Worm (Caenorhabditis elegans) whole organism, L1 larva: ENCODE measurements around the gene Y45F10C.1.

Source experiments
- Y116A8C.19 ChIP-seq: sonication (generic microtip); optimal IDR thresholded peaks from 2 replicates; lab custom pipeline; 2016; ENCODE audit warnings: missing compliant biosample characterization, missing genetic modification characterization, borderline replicate concordance
- alr-1 ChIP-seq: fragments of 200-800 bp; sonication (Bioruptor generic); optimal IDR thresholded peaks from 2 replicates; lab custom pipeline; 2018; ENCODE audit warnings: borderline replicate concordance, mild to moderate bottlenecking, missing genetic modification characterization, missing compliant biosample characterization
- aly-2 ChIP-seq: fragments of 150-350 bp; optimal IDR thresholded peaks from 2 replicates; lab custom pipeline; 2014; ENCODE audit warnings: missing biosample characterization, missing genetic modification characterization
- ama-1 ChIP-seq: fragments of 150-350 bp; optimal IDR thresholded peaks from 2 replicates; lab custom pipeline; 2014
- blmp-1 ChIP-seq: fragments of 150-350 bp; optimal IDR thresholded peaks from 2 replicates; lab custom pipeline; 2014; ENCODE audit warnings: missing biosample characterization, missing genetic modification characterization
- ceh-88 ChIP-seq: fragments of 200-800 bp; sonication (Bioruptor generic); IDR thresholded peaks from 2 replicates; pipeline ENCODE4 v1.3.6; 2022; ENCODE audit warnings: missing genetic modification characterization, missing compliant biosample characterization
- ceh-90 ChIP-seq: sonication (generic microtip); optimal IDR thresholded peaks from 2 replicates; lab custom pipeline; 2016; ENCODE audit warnings: missing genetic modification characterization, missing compliant biosample characterization
- ces-1 ChIP-seq: fragments of 150-350 bp; optimal IDR thresholded peaks from 2 replicates; lab custom pipeline; 2014; ENCODE audit warnings: missing biosample characterization, missing genetic modification reagents, missing genetic modification characterization
- dsc-1 ChIP-seq: sonication (generic microtip); optimal IDR thresholded peaks from 2 replicates; lab custom pipeline; 2016; ENCODE audit warnings: mild to moderate bottlenecking, missing genetic modification characterization, missing compliant biosample characterization
- efl-1 ChIP-seq, 4 experiments: fragments of 150-350 bp; optimal IDR thresholded peaks in 3 of 4; peaks in 1 of 4; 1 replicate in 1 of 4; 2 replicates in 3 of 4; lab custom pipeline; 2014; ENCODE audit warnings: missing biosample characterization in 2 of 4, missing genetic modification characterization in 2 of 4, missing genetic modification reagents in 2 of 4
- egl-13 ChIP-seq: sonication (generic microtip); optimal IDR thresholded peaks from 2 replicates; lab custom pipeline; 2016; ENCODE audit warnings: missing genotype, missing genetic modification reagents, missing genetic modification characterization, missing compliant biosample characterization
- egl-27 ChIP-seq, 2 experiments: fragments of 150-350 bp in 1 of 2; sonication (generic microtip); optimal IDR thresholded peaks; 3 replicates each; lab custom pipeline; 2017 to 2018; ENCODE audit warnings: missing biosample characterization in 2 of 2, missing genetic modification characterization in 2 of 2, missing genetic modification reagents in 2 of 2
- elt-2 ChIP-seq: sonication (generic microtip); optimal IDR thresholded peaks from 2 replicates; lab custom pipeline; 2016; ENCODE audit warnings: missing genetic modification characterization, mild to moderate bottlenecking, inconsistent platforms, missing compliant biosample characterization, missing genetic modification reagents
- elt-3 ChIP-seq, 6 experiments: fragments of 150-350 bp in 1 of 6; sonication (generic microtip); optimal IDR thresholded peaks; 2 replicates each; lab custom pipeline; 2017 to 2018; ENCODE audit warnings: missing biosample characterization in 6 of 6, missing genetic modification characterization in 6 of 6, inconsistent platforms in 1 of 6
- ets-5 ChIP-seq: fragments of 200-800 bp; sonication (Bioruptor generic); IDR thresholded peaks from 2 replicates; pipeline ENCODE4 v1.3.6; 2022; ENCODE audit warnings: missing genetic modification characterization, missing compliant biosample characterization
- fkh-10 ChIP-seq: sonication (generic microtip); optimal IDR thresholded peaks from 2 replicates; lab custom pipeline; 2017; ENCODE audit warnings: missing biosample characterization, missing genetic modification reagents, missing genetic modification characterization
- fkh-8 ChIP-seq: sonication (generic microtip); optimal IDR thresholded peaks from 2 replicates; lab custom pipeline; 2016; ENCODE audit warnings: mild to moderate bottlenecking, missing genetic modification characterization, missing compliant biosample characterization
- fos-1 ChIP-seq: fragments of 150-350 bp; optimal IDR thresholded peaks from 2 replicates; lab custom pipeline; 2014; ENCODE audit warnings: missing biosample characterization, missing genetic modification characterization
- grh-1 ChIP-seq: fragments of 200-800 bp; sonication (Bioruptor generic); IDR thresholded peaks from 2 replicates; pipeline ENCODE4 v1.3.6; 2022; ENCODE audit warnings: missing genetic modification reagents, missing genetic modification characterization, missing compliant biosample characterization
- hlh-17 ChIP-seq: fragments of 200-800 bp; sonication (Bioruptor generic); optimal IDR thresholded peaks from 2 replicates; lab custom pipeline; 2018; ENCODE audit warnings: missing genetic modification characterization, mild to moderate bottlenecking, missing compliant biosample characterization, moderate library complexity, borderline replicate concordance
- irx-1 ChIP-seq: sonication (generic microtip); optimal IDR thresholded peaks from 2 replicates; lab custom pipeline; 2016; ENCODE audit warnings: missing genetic modification characterization, missing compliant biosample characterization
- lin-13 ChIP-seq: fragments of 150-350 bp; optimal IDR thresholded peaks from 2 replicates; lab custom pipeline; 2014; ENCODE audit warnings: missing biosample characterization, missing genetic modification reagents, missing genetic modification characterization
- lin-15B ChIP-seq: fragments of 150-350 bp; sonication (generic microtip); optimal IDR thresholded peaks from 3 replicates; lab custom pipeline; 2014; ENCODE audit warnings: missing biosample characterization, missing genetic modification characterization
- lir-3 ChIP-seq: sonication (generic microtip); optimal IDR thresholded peaks from 2 replicates; lab custom pipeline; 2016; ENCODE audit warnings: mild to moderate bottlenecking, missing genetic modification characterization, moderate library complexity, missing compliant biosample characterization; ENCODE audit not compliant: poor library complexity
- lsy-2 ChIP-seq, 2 experiments: fragments of 150-350 bp; optimal IDR thresholded peaks; 2 replicates each; lab custom pipeline; 2014; ENCODE audit warnings: missing biosample characterization in 2 of 2, missing genetic modification characterization in 2 of 2
- mdl-1 ChIP-seq, 2 experiments: fragments of 150-350 bp; optimal IDR thresholded peaks; 2 replicates each; lab custom pipeline; 2014 to 2017; ENCODE audit warnings: missing biosample characterization in 2 of 2, missing genetic modification characterization in 2 of 2, inconsistent platforms in 1 of 2
- mef-2 ChIP-seq: fragments of 150-350 bp; optimal IDR thresholded peaks from 2 replicates; lab custom pipeline; 2014; ENCODE audit warnings: missing biosample characterization, missing genetic modification characterization
- mep-1 ChIP-seq: fragments of 150-350 bp; optimal IDR thresholded peaks from 2 replicates; lab custom pipeline; 2014; ENCODE audit warnings: missing biosample characterization, missing genetic modification characterization
- nhr-19 ChIP-seq: fragments of 200-800 bp; sonication (Bioruptor generic); conservative IDR thresholded peaks from 2 replicates; pipeline ENCODE4 v1.3.6; 2022; ENCODE audit warnings: missing genetic modification characterization, missing compliant biosample characterization
- nhr-20 ChIP-seq: sonication (generic microtip); optimal IDR thresholded peaks from 2 replicates; lab custom pipeline; 2016; ENCODE audit warnings: mild to moderate bottlenecking, missing genetic modification characterization, missing compliant biosample characterization
- nhr-237 ChIP-seq: fragments of 150-350 bp; optimal IDR thresholded peaks from 2 replicates; lab custom pipeline; 2014; ENCODE audit warnings: missing biosample characterization, missing genetic modification characterization
- nhr-47 ChIP-seq: sonication (generic microtip); optimal IDR thresholded peaks from 2 replicates; lab custom pipeline; 2016; ENCODE audit warnings: mild to moderate bottlenecking, missing genetic modification characterization, moderate library complexity, missing compliant biosample characterization
- nhr-71 ChIP-seq: sonication (generic microtip); optimal IDR thresholded peaks from 2 replicates; lab custom pipeline; 2016; ENCODE audit warnings: mild to moderate bottlenecking, missing genetic modification characterization, moderate library complexity, missing compliant biosample characterization
- nhr-76 ChIP-seq: sonication (generic microtip); optimal IDR thresholded peaks from 2 replicates; lab custom pipeline; 2017; ENCODE audit warnings: missing biosample characterization, missing genetic modification characterization
- nhr-84 ChIP-seq: sonication (generic microtip); optimal IDR thresholded peaks from 2 replicates; lab custom pipeline; 2017; ENCODE audit warnings: missing biosample characterization, missing genetic modification characterization
- nhr-85 ChIP-seq: sonication (generic microtip); peaks from one replicate; lab custom pipeline; 2016; ENCODE audit warnings: missing genetic modification characterization, inconsistent platforms, missing compliant biosample characterization
- nhr-90 ChIP-seq: sonication (generic microtip); optimal IDR thresholded peaks from 2 replicates; lab custom pipeline; 2016; ENCODE audit warnings: mild to moderate bottlenecking, missing genetic modification characterization, missing compliant biosample characterization; ENCODE audit not compliant: poor library complexity
- pag-3 ChIP-seq: sonication (generic microtip); optimal IDR thresholded peaks from 2 replicates; lab custom pipeline; 2017; ENCODE audit warnings: missing genetic modification characterization, mild to moderate bottlenecking, missing compliant biosample characterization, antibody characterized with exemption, borderline replicate concordance; ENCODE audit not compliant: insufficient read depth
- pax-3 ChIP-seq: fragments of 200-800 bp; sonication (Bioruptor generic); optimal IDR thresholded peaks from 2 replicates; lab custom pipeline; 2018; ENCODE audit warnings: mild to moderate bottlenecking, missing genetic modification characterization, moderate library complexity, missing compliant biosample characterization
- pqm-1 ChIP-seq: sonication (generic microtip); optimal IDR thresholded peaks from 3 replicates; lab custom pipeline; 2017; ENCODE audit warnings: missing biosample characterization, missing genetic modification characterization
- rnt-1 ChIP-seq: sonication (generic microtip); optimal IDR thresholded peaks from 2 replicates; lab custom pipeline; 2016; ENCODE audit warnings: mild to moderate bottlenecking, missing genetic modification characterization, moderate library complexity, missing compliant biosample characterization
- snpc-4 ChIP-seq: fragments of 150-350 bp; optimal IDR thresholded peaks from 2 replicates; lab custom pipeline; 2014; ENCODE audit warnings: missing biosample characterization, missing genetic modification characterization
- snu-23 ChIP-seq: sonication (generic microtip); optimal IDR thresholded peaks from 2 replicates; lab custom pipeline; 2016; ENCODE audit warnings: missing genetic modification characterization, missing compliant biosample characterization
- sptf-1 ChIP-seq: fragments of 150-350 bp; optimal IDR thresholded peaks from 2 replicates; lab custom pipeline; 2014; ENCODE audit warnings: missing biosample characterization, missing genetic modification characterization
- sup-37 ChIP-seq: fragments of 200-800 bp; sonication (Bioruptor generic); optimal IDR thresholded peaks from 2 replicates; lab custom pipeline; 2018; ENCODE audit warnings: mild to moderate bottlenecking, missing genetic modification characterization, missing compliant biosample characterization
- swsn-7 ChIP-seq: sonication (generic microtip); optimal IDR thresholded peaks from 2 replicates; lab custom pipeline; 2016; ENCODE audit warnings: missing genetic modification characterization, missing compliant biosample characterization
- tbx-2 ChIP-seq: sonication (generic microtip); optimal IDR thresholded peaks from 2 replicates; lab custom pipeline; 2016; ENCODE audit warnings: missing genetic modification characterization, missing compliant biosample characterization
- unc-130 ChIP-seq: fragments of 150-350 bp; optimal IDR thresholded peaks from 2 replicates; lab custom pipeline; 2017; ENCODE audit warnings: missing biosample characterization, missing genetic modification characterization, inconsistent platforms
- vab-15 ChIP-seq: sonication (generic microtip); optimal IDR thresholded peaks from 2 replicates; lab custom pipeline; 2017; ENCODE audit warnings: missing genotype, mild to moderate bottlenecking, missing genetic modification characterization, missing compliant biosample characterization
- xbp-1 ChIP-seq: sonication (generic microtip); optimal IDR thresholded peaks from 2 replicates; lab custom pipeline; 2016; ENCODE audit warnings: missing genetic modification characterization, missing compliant biosample characterization
- zag-1 ChIP-seq: fragments of 150-350 bp; optimal IDR thresholded peaks from 2 replicates; lab custom pipeline; 2014; ENCODE audit warnings: missing biosample characterization, missing genetic modification characterization
- ztf-11 ChIP-seq, 2 experiments: sonication (generic microtip); optimal IDR thresholded peaks; 2 replicates each; lab custom pipeline; 2016 to 2017; ENCODE audit warnings: missing genetic modification characterization in 2 of 2, missing biosample characterization in 1 of 2, missing compliant biosample characterization in 1 of 2
- ztf-4 ChIP-seq: fragments of 150-350 bp; optimal IDR thresholded peaks from 2 replicates; lab custom pipeline; 2014; ENCODE audit warnings: missing biosample characterization, missing genetic modification characterization

Y45F10C.1 gene

DNA sequence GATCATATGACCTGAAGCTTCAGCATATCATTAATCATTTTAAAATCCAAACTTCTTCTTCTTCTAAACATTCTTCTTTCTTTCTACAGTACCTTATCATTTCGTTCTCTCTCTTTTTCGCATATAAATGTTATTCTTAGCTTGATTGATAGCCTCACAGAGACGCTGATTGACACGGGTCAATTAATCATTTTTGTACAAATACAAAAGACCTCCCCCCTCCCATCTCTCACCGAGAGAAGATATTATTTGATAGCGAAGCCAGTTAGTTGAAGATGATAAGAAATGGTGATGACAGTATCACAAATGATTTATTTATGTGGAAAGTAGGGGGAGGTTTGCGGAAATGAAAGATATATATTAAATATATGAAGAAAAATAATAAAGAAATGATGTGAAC lies 23.4 kb upstream of the Y45F10C.1 start:
- TF ChIP-seq snpc-4 (tag; lab: Kevin White, UChicago) (no peak), fkh-8 (tag; lab: Kevin White, UChicago) (no peak), fos-1 (tag; lab: Kevin White, UChicago) (no peak), ceh-90 (tag; lab: Kevin White, UChicago) (no peak), egl-27 (tag; optimal IDR thresholded peaks at IDR 0.05; lab: Kevin White, UChicago) (peak in 1 of 2 experiments; percentile 29), aly-2 (tag; lab: Kevin White, UChicago) (no peak), mdl-1 (tag; optimal IDR thresholded peaks at IDR 0.05; lab: Kevin White, UChicago) (no peak), zag-1 (tag; lab: Kevin White, UChicago) (no peak), unc-130 (tag; lab: Kevin White, UChicago) (peak; percentile 49), elt-3 (tag; optimal IDR thresholded peaks at IDR 0.05; lab: Kevin White, UChicago) (peak in 5 of 6 experiments; percentile 54 to 98 (median 70)), pax-3 (no peak), blmp-1 (peak; percentile 85), rnt-1 (tag; lab: Kevin White, UChicago) (no peak), nhr-90 (peak; percentile 60), sup-37 (GFP tag; lab: Kevin White, UChicago) (no peak), sptf-1 (tag; lab: Kevin White, UChicago) (no peak), xbp-1 (no peak), nhr-20 (tag; lab: Kevin White, UChicago) (peak; percentile 53), Y116A8C.19 (tag; lab: Kevin White, UChicago) (no peak), alr-1 (tag; lab: Kevin White, UChicago) (no peak), ama-1 (lab: Kevin White, UChicago) (no peak), tbx-2 (peak; percentile 73), elt-2 (no peak), irx-1 (tag; lab: Kevin White, UChicago) (peak; percentile 62), snu-23 (no peak), hlh-17 (GFP tag; lab: Kevin White, UChicago) (no peak), efl-1 (optimal IDR thresholded peaks at IDR 0.05; lab: Kevin White, UChicago) (no peak), efl-1 (GFP tag; optimal IDR thresholded peaks at IDR 0.05 in 1 of 2; lab: Kevin White, UChicago) (no peak), nhr-19 (GFP tag; lab: Robert Waterston, UW) (peak; percentile 30), ztf-11 (tag; optimal IDR thresholded peaks at IDR 0.05; lab: Kevin White, UChicago) (no peak), pqm-1 (no peak), lin-15B (tag; lab: Kevin White, UChicago) (no peak), lir-3 (no peak), ets-5 (GFP tag; lab: Robert Waterston, UW) (no peak), nhr-47 (no peak), dsc-1 (no peak), ces-1 (GFP tag; lab: Kevin White, UChicago) (no peak), fkh-10 (GFP tag; lab: Kevin White, UChicago) (no peak), lsy-2 (tag; optimal IDR thresholded peaks at IDR 0.05; lab: Kevin White, UChicago) (peak; percentile 36 to 70), egl-13 (tag; lab: Kevin White, UChicago) (no peak), vab-15 (tag; lab: Kevin White, UChicago) (peak; percentile 93), lin-13 (GFP tag; lab: Kevin White, UChicago) (no peak), mef-2 (tag; lab: Kevin White, UChicago) (no peak), nhr-84 (no peak), nhr-85 (tag; lab: Kevin White, UChicago) (peak; percentile 95), pag-3 (tag; lab: Kevin White, UChicago) (no peak), nhr-76 (tag; lab: Kevin White, UChicago) (no peak), mep-1 (peak; percentile 26), ceh-88 (GFP tag; lab: Robert Waterston, UW) (no peak), swsn-7 (no peak), nhr-71 (tag; lab: Kevin White, UChicago) (peak; percentile 67), nhr-237 (tag; lab: Kevin White, UChicago) (no peak), ztf-4 (tag; lab: Kevin White, UChicago) (no peak), grh-1 (GFP tag; lab: Robert Waterston, UW) (0 out of 2 replicates have a peak, but pooled peaks have one; percentile 34)
